Worm (Caenorhabditis elegans) whole organism, mixed stage, embryonic: ENCODE results near the gene rsd-3.

ENCODE experiments used
- nhr-76 ChIP-seq: sonication (generic microtip); optimal IDR thresholded peaks from 2 replicates; lab custom pipeline; 2017; ENCODE audit warnings: missing biosample characterization, missing genetic modification characterization
- unc-39 ChIP-seq: fragments of 150-350 bp; optimal IDR thresholded peaks from 2 replicates; lab custom pipeline; 2014; ENCODE audit warnings: missing biosample characterization, missing genetic modification characterization

DNA sequence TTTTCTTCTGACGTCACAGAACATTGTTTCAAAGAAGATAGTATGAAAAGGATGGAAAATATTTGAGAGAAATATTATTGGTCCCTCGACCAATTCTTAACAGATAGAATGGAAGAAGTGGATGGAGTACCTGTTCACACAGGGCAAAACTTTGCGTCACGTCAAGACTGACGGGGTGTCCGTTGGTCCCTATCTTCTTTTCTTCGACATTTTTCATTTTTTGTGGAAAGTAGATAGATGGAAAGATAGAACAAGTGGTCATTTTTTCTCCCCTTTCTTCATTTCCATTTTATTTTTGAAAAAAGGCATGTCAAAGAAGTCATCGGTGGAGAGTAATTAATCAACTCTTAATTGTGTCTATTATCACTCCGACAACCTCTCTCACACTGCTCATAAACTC, 20.4 kb downstream of the rsd-3 start:
- TF ChIP-seq unc-39, result no peak
- TF ChIP-seq nhr-76, result no peak
